Worm (Caenorhabditis elegans) whole organism, early embryonic: Measurements from ENCODE around the gene C07E3.9.
A peak's percentile ranks its signal among the peaks of the same experiment; 100 is the strongest.

Experiments used
- B0310.2 ChIP-seq: sonication (generic microtip); optimal IDR thresholded peaks from 2 replicates; lab custom pipeline; 2016; ENCODE audit warnings: mild to moderate bottlenecking, missing genetic modification characterization, missing compliant biosample characterization
- F13C5.2 ChIP-seq: sonication (generic microtip); optimal IDR thresholded peaks from 2 replicates; lab custom pipeline; 2017; ENCODE audit warnings: mild to moderate bottlenecking, missing genetic modification characterization, inconsistent platforms, missing compliant biosample characterization
- aly-1 ChIP-seq: sonication (generic microtip); optimal IDR thresholded peaks from 2 replicates; lab custom pipeline; 2016; ENCODE audit warnings: missing genetic modification characterization, missing compliant biosample characterization
- ama-1 ChIP-seq: fragments of 150-350 bp; optimal IDR thresholded peaks from 2 replicates; lab custom pipeline; 2014
- ceh-13 ChIP-seq: fragments of 200-800 bp; sonication (Bioruptor generic); optimal IDR thresholded peaks from 2 replicates; lab custom pipeline; 2018; ENCODE audit warnings: mild to moderate bottlenecking, missing genetic modification characterization, missing compliant biosample characterization
- ceh-36 ChIP-seq: sonication (generic microtip); optimal IDR thresholded peaks from 2 replicates; lab custom pipeline; 2016; ENCODE audit warnings: missing genetic modification characterization, inconsistent platforms, missing compliant biosample characterization
- ets-7 ChIP-seq: sonication (generic microtip); optimal IDR thresholded peaks from 2 replicates; lab custom pipeline; 2016; ENCODE audit warnings: missing genotype, missing genetic modification characterization, missing compliant biosample characterization
- flt-1 ChIP-seq: fragments of 200-800 bp; sonication (Bioruptor generic); IDR thresholded peaks from 2 replicates; pipeline ENCODE4 v1.3.6; 2022; ENCODE audit warnings: missing genetic modification characterization, missing compliant biosample characterization
- hmbx-1 ChIP-seq: sonication (generic microtip); optimal IDR thresholded peaks from 2 replicates; lab custom pipeline; 2016; ENCODE audit warnings: mild to moderate bottlenecking, missing genetic modification characterization, missing compliant biosample characterization
- hmg-4 ChIP-seq: fragments of 200-800 bp; sonication (Bioruptor generic); optimal IDR thresholded peaks from 2 replicates; lab custom pipeline; 2018; ENCODE audit warnings: mild to moderate bottlenecking, missing genetic modification characterization, missing compliant biosample characterization
- hnd-1 ChIP-seq: sonication (generic microtip); optimal IDR thresholded peaks from 2 replicates; lab custom pipeline; 2016; ENCODE audit warnings: missing genetic modification characterization, missing compliant biosample characterization
- pes-1 ChIP-seq: fragments of 200-800 bp; sonication (Bioruptor generic); IDR thresholded peaks from 2 replicates; pipeline ENCODE4 v1.3.6; 2022; ENCODE audit warnings: missing genetic modification reagents, missing genetic modification characterization, missing compliant biosample characterization
- scrt-1 ChIP-seq: fragments of 200-800 bp; sonication (Bioruptor generic); IDR thresholded peaks from 2 replicates; pipeline ENCODE4 v1.3.6; 2022; ENCODE audit warnings: missing genetic modification characterization, missing compliant biosample characterization
- sea-1 ChIP-seq: fragments of 200-800 bp; sonication (Bioruptor generic); conservative IDR thresholded peaks from 2 replicates; pipeline ENCODE4 v1.3.6; 2022; ENCODE audit warnings: missing genetic modification characterization, missing compliant biosample characterization
- tbx-11 ChIP-seq: fragments of 200-800 bp; sonication (Bioruptor generic); IDR thresholded peaks from 2 replicates; pipeline ENCODE4 v1.3.6; 2022; ENCODE audit warnings: missing genetic modification characterization, missing compliant biosample characterization
- tbx-37 ChIP-seq: fragments of 200-800 bp; sonication (Bioruptor generic); conservative IDR thresholded peaks from 2 replicates; pipeline ENCODE4 v1.3.6; 2022; ENCODE audit warnings: missing genetic modification reagents, missing genetic modification characterization, missing compliant biosample characterization
- tra-4 ChIP-seq: sonication (generic microtip); optimal IDR thresholded peaks from 2 replicates; lab custom pipeline; 2017; ENCODE audit warnings: missing genetic modification characterization, missing compliant biosample characterization

C07E3.9 gene

DNA sequence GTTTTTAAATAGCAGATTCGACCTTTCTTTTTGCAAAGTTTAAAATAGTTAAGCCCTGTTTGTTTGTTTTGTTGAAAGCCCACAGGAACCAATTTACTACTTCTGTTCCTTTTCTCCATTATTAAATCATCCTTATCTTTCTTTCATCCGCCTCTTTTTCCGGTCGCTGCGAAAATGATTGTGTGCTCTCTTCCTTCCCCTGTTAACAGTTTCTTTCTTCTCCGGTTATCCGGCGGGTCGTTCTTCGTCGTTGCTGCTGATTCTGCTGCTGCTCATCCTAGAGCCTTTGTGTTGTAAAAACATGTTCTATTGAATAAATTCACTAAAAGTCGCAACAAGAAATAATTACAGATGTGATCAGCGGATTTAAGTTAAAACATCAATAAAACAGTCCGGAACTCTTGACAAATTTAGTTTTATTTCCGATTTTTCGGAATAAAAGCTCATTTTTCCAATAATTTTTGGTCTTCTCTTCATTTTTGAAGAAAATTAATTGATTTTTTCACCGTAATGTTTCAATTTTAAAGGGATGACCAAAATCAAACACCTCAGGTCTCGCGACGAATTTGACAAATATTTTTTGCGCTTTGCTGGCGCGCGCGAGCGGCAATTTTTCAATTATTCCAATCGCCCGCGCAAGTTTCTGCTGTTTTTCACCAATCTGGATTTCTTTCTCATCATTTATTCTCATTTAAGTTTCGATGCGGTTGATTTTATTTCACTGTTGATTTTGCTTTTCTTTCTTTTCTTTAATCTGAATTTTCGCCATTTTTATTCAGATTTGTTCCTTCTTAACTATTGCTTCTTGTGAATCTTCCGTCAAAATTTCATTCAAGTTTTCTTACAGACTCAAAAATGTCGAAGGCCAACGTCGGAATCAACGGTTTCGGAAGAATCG lies 43.0 kb downstream of the C07E3.9 start, which contains the start of gene gpd-1:
TSS of gene gpd-1 (plus strand) at position 848 of the 898 bp plus-strand sequence.
- no peak for TF ChIP-seq B0310.2 (tag; lab: Kevin White, UChicago)
- TF ChIP-seq sea-1 (GFP tag; lab: Robert Waterston, UW), result no peak
- TF ChIP-seq pes-1 (GFP tag; lab: Robert Waterston, UW), result no peak
- no peak for TF ChIP-seq ceh-36 (tag; lab: Kevin White, UChicago)
- TF ChIP-seq aly-1 (tag; lab: Kevin White, UChicago), result no peak
- no peak for TF ChIP-seq hnd-1 (tag; lab: Kevin White, UChicago)

ce11 chrII:10395303-10395757 lies 44.8 kb downstream of the C07E3.9 start, which contains the start of gene T09F3.4:
T09F3.4 (plus strand) TSS chrII:10395707.
- TF ChIP-seq tbx-37 (GFP tag; lab: Robert Waterston, UW) (peak; percentile 37; the same call in 1 of the 2 replicates), hnd-1 (tag; lab: Kevin White, UChicago) (no peak)

ce11 chrII:10396578-10396977 lies 46.0 kb downstream of the C07E3.9 start, which contains the start of gene T09F3.5:
T09F3.5 (plus strand) TSS chrII:10396878.
- no peak for TF ChIP-seq ets-7 (tag; lab: Kevin White, UChicago)
- TF ChIP-seq ceh-13 (GFP tag; lab: Kevin White, UChicago), result no peak
- no peak for TF ChIP-seq tbx-11 (GFP tag; lab: Robert Waterston, UW)
- no peak for TF ChIP-seq aly-1 (tag; lab: Kevin White, UChicago)
- TF ChIP-seq ama-1, result no peak
- no peak for TF ChIP-seq hmg-4 (GFP tag; lab: Kevin White, UChicago)
- no peak for TF ChIP-seq flt-1 (GFP tag; lab: Robert Waterston, UW)
- no peak for TF ChIP-seq ceh-36 (tag; lab: Kevin White, UChicago)
- no peak for TF ChIP-seq tra-4 (tag; lab: Kevin White, UChicago)
- no peak for TF ChIP-seq hmbx-1 (tag; lab: Kevin White, UChicago)
- no peak for TF ChIP-seq pes-1 (GFP tag; lab: Robert Waterston, UW)
- no peak for TF ChIP-seq scrt-1
- TF ChIP-seq F13C5.2 (tag; lab: Kevin White, UChicago), result no peak
- no peak for TF ChIP-seq sea-1 (GFP tag; lab: Robert Waterston, UW)
- TF ChIP-seq B0310.2 (tag; lab: Kevin White, UChicago), result no peak
- TF ChIP-seq hnd-1 (tag; lab: Kevin White, UChicago), result no peak
- TF ChIP-seq tbx-37 (GFP tag; lab: Robert Waterston, UW), result no peak
